Worm (Caenorhabditis elegans) whole organism, L1 larva: ENCODE data around the gene ZK652.8.
A peak's percentile ranks its signal among the peaks of the same experiment; 100 is the strongest.

Experiments
- C16A3.4 ChIP-seq: fragments of 150-350 bp; optimal IDR thresholded peaks from 2 replicates; lab custom pipeline; 2014; ENCODE audit warnings: missing biosample characterization, missing genetic modification characterization
- aha-1 ChIP-seq: fragments of 150-350 bp; optimal IDR thresholded peaks from 2 replicates; lab custom pipeline; 2014; ENCODE audit warnings: missing biosample characterization, missing genetic modification characterization
- alr-1 ChIP-seq: fragments of 200-800 bp; sonication (Bioruptor generic); optimal IDR thresholded peaks from 2 replicates; lab custom pipeline; 2018; ENCODE audit warnings: borderline replicate concordance, mild to moderate bottlenecking, missing genetic modification characterization, missing compliant biosample characterization
- aly-2 ChIP-seq: fragments of 150-350 bp; optimal IDR thresholded peaks from 2 replicates; lab custom pipeline; 2014; ENCODE audit warnings: missing biosample characterization, missing genetic modification characterization
- blmp-1 ChIP-seq: fragments of 150-350 bp; optimal IDR thresholded peaks from 2 replicates; lab custom pipeline; 2014; ENCODE audit warnings: missing biosample characterization, missing genetic modification characterization
- ceh-63 ChIP-seq: fragments of 200-800 bp; sonication (Bioruptor generic); optimal IDR thresholded peaks from 2 replicates; lab custom pipeline; 2018; ENCODE audit warnings: mild to moderate bottlenecking, missing genetic modification characterization, missing compliant biosample characterization
- ceh-8 ChIP-seq: fragments of 200-800 bp; sonication (Bioruptor generic); optimal IDR thresholded peaks from 2 replicates; lab custom pipeline; 2018; ENCODE audit warnings: mild to moderate bottlenecking, missing genetic modification characterization, moderate library complexity, missing compliant biosample characterization
- ceh-82 ChIP-seq, 3 experiments: fragments of 150-350 bp in 1 of 3; sonication (generic microtip) in 2 of 3; optimal IDR thresholded peaks; 2 replicates each; lab custom pipeline; 2014 to 2017; ENCODE audit warnings: missing biosample characterization in 3 of 3, missing genetic modification characterization in 3 of 3
- ceh-88 ChIP-seq: fragments of 200-800 bp; sonication (Bioruptor generic); IDR thresholded peaks from 2 replicates; pipeline ENCODE4 v1.3.6; 2022; ENCODE audit warnings: missing genetic modification characterization, missing compliant biosample characterization
- dpl-1 ChIP-seq, 3 experiments: fragments of 150-350 bp in 2 of 3; sonication (generic microtip) in 1 of 3; optimal IDR thresholded peaks; 2 replicates each; lab custom pipeline; 2014 to 2017; ENCODE audit warnings: missing biosample characterization in 3 of 3, missing genetic modification characterization in 3 of 3, missing genetic modification reagents in 3 of 3
- efl-1 ChIP-seq, 4 experiments: fragments of 150-350 bp; optimal IDR thresholded peaks in 3 of 4; peaks in 1 of 4; 1 replicate in 1 of 4; 2 replicates in 3 of 4; lab custom pipeline; 2014; ENCODE audit warnings: missing biosample characterization in 2 of 4, missing genetic modification characterization in 2 of 4, missing genetic modification reagents in 2 of 4
- efl-3 ChIP-seq: fragments of 200-800 bp; sonication (Bioruptor generic); optimal IDR thresholded peaks from 2 replicates; lab custom pipeline; 2018; ENCODE audit warnings: mild to moderate bottlenecking, missing genetic modification characterization, missing compliant biosample characterization
- egl-27 ChIP-seq, 2 experiments: fragments of 150-350 bp in 1 of 2; sonication (generic microtip); optimal IDR thresholded peaks; 3 replicates each; lab custom pipeline; 2017 to 2018; ENCODE audit warnings: missing biosample characterization in 2 of 2, missing genetic modification characterization in 2 of 2, missing genetic modification reagents in 2 of 2
- elt-3 ChIP-seq, 6 experiments: fragments of 150-350 bp in 1 of 6; sonication (generic microtip); optimal IDR thresholded peaks; 2 replicates each; lab custom pipeline; 2017 to 2018; ENCODE audit warnings: missing biosample characterization in 6 of 6, missing genetic modification characterization in 6 of 6, inconsistent platforms in 1 of 6
- fkh-4 ChIP-seq: sonication (generic microtip); optimal IDR thresholded peaks from 2 replicates; lab custom pipeline; 2016; ENCODE audit warnings: missing compliant biosample characterization, missing genetic modification characterization, borderline replicate concordance
- grh-1 ChIP-seq: fragments of 200-800 bp; sonication (Bioruptor generic); IDR thresholded peaks from 2 replicates; pipeline ENCODE4 v1.3.6; 2022; ENCODE audit warnings: missing genetic modification reagents, missing genetic modification characterization, missing compliant biosample characterization
- isw-1 ChIP-seq: fragments of 200-800 bp; sonication (Bioruptor generic); IDR thresholded peaks from 2 replicates; pipeline ENCODE4 v1.3.6; 2022; ENCODE audit warnings: missing genetic modification characterization, missing compliant biosample characterization
- jun-1 ChIP-seq: fragments of 150-350 bp; optimal IDR thresholded peaks from 2 replicates; lab custom pipeline; 2014; ENCODE audit warnings: missing biosample characterization, missing genetic modification reagents, missing genetic modification characterization
- lin-14 ChIP-seq: fragments of 200-800 bp; sonication (Bioruptor generic); optimal IDR thresholded peaks from 2 replicates; lab custom pipeline; 2018; ENCODE audit warnings: mild to moderate bottlenecking, missing genetic modification characterization, moderate library complexity, missing compliant biosample characterization
- lin-35 ChIP-seq, 2 experiments: fragments of 150-350 bp; optimal IDR thresholded peaks; 2 replicates each; lab custom pipeline; 2014; ENCODE audit warnings: missing biosample characterization in 2 of 2, missing genetic modification characterization in 2 of 2, missing genetic modification reagents in 2 of 2
- lsy-2 ChIP-seq, 2 experiments: fragments of 150-350 bp; optimal IDR thresholded peaks; 2 replicates each; lab custom pipeline; 2014; ENCODE audit warnings: missing biosample characterization in 2 of 2, missing genetic modification characterization in 2 of 2
- mdl-1 ChIP-seq, 2 experiments: fragments of 150-350 bp; optimal IDR thresholded peaks; 2 replicates each; lab custom pipeline; 2014 to 2017; ENCODE audit warnings: missing biosample characterization in 2 of 2, missing genetic modification characterization in 2 of 2, inconsistent platforms in 1 of 2
- mep-1 ChIP-seq: fragments of 150-350 bp; optimal IDR thresholded peaks from 2 replicates; lab custom pipeline; 2014; ENCODE audit warnings: missing biosample characterization, missing genetic modification characterization
- nhr-11 ChIP-seq: fragments of 150-350 bp; optimal IDR thresholded peaks from 2 replicates; lab custom pipeline; 2014; ENCODE audit warnings: missing biosample characterization, missing genetic modification characterization
- nhr-12 ChIP-seq: sonication (generic microtip); optimal IDR thresholded peaks from 2 replicates; lab custom pipeline; 2017; ENCODE audit warnings: missing biosample characterization, missing genetic modification characterization
- nhr-19 ChIP-seq: fragments of 200-800 bp; sonication (Bioruptor generic); conservative IDR thresholded peaks from 2 replicates; pipeline ENCODE4 v1.3.6; 2022; ENCODE audit warnings: missing genetic modification characterization, missing compliant biosample characterization
- nhr-20 ChIP-seq: sonication (generic microtip); optimal IDR thresholded peaks from 2 replicates; lab custom pipeline; 2016; ENCODE audit warnings: mild to moderate bottlenecking, missing genetic modification characterization, missing compliant biosample characterization
- nhr-47 ChIP-seq: sonication (generic microtip); optimal IDR thresholded peaks from 2 replicates; lab custom pipeline; 2016; ENCODE audit warnings: mild to moderate bottlenecking, missing genetic modification characterization, moderate library complexity, missing compliant biosample characterization
- nhr-71 ChIP-seq: sonication (generic microtip); optimal IDR thresholded peaks from 2 replicates; lab custom pipeline; 2016; ENCODE audit warnings: mild to moderate bottlenecking, missing genetic modification characterization, moderate library complexity, missing compliant biosample characterization
- nhr-76 ChIP-seq: sonication (generic microtip); optimal IDR thresholded peaks from 2 replicates; lab custom pipeline; 2017; ENCODE audit warnings: missing biosample characterization, missing genetic modification characterization
- nhr-84 ChIP-seq: sonication (generic microtip); optimal IDR thresholded peaks from 2 replicates; lab custom pipeline; 2017; ENCODE audit warnings: missing biosample characterization, missing genetic modification characterization
- nhr-85 ChIP-seq: sonication (generic microtip); peaks from one replicate; lab custom pipeline; 2016; ENCODE audit warnings: missing genetic modification characterization, inconsistent platforms, missing compliant biosample characterization
- rnt-1 ChIP-seq: sonication (generic microtip); optimal IDR thresholded peaks from 2 replicates; lab custom pipeline; 2016; ENCODE audit warnings: mild to moderate bottlenecking, missing genetic modification characterization, moderate library complexity, missing compliant biosample characterization
- snpc-4 ChIP-seq: fragments of 150-350 bp; optimal IDR thresholded peaks from 2 replicates; lab custom pipeline; 2014; ENCODE audit warnings: missing biosample characterization, missing genetic modification characterization
- snu-23 ChIP-seq: sonication (generic microtip); optimal IDR thresholded peaks from 2 replicates; lab custom pipeline; 2016; ENCODE audit warnings: missing genetic modification characterization, missing compliant biosample characterization
- sox-4 ChIP-seq: sonication (generic microtip); optimal IDR thresholded peaks from 2 replicates; lab custom pipeline; 2016; ENCODE audit warnings: missing genetic modification characterization, missing compliant biosample characterization
- sup-37 ChIP-seq: fragments of 200-800 bp; sonication (Bioruptor generic); optimal IDR thresholded peaks from 2 replicates; lab custom pipeline; 2018; ENCODE audit warnings: mild to moderate bottlenecking, missing genetic modification characterization, missing compliant biosample characterization
- tlp-1 ChIP-seq: fragments of 150-350 bp; optimal IDR thresholded peaks from 2 replicates; lab custom pipeline; 2014; ENCODE audit warnings: missing biosample characterization, missing genetic modification characterization
- unc-30 ChIP-seq: sonication (generic microtip); optimal IDR thresholded peaks from 2 replicates; lab custom pipeline; 2017; ENCODE audit warnings: missing biosample characterization, missing genetic modification characterization
- unc-86 ChIP-seq: sonication (generic microtip); optimal IDR thresholded peaks from 2 replicates; lab custom pipeline; 2016; ENCODE audit warnings: missing genetic modification characterization, missing compliant biosample characterization
- unc-98 ChIP-seq: fragments of 200-800 bp; sonication (Bioruptor generic); IDR thresholded peaks from 2 replicates; pipeline ENCODE4 v1.3.6; 2022; ENCODE audit warnings: missing genetic modification characterization, missing compliant biosample characterization
- vab-15 ChIP-seq: sonication (generic microtip); optimal IDR thresholded peaks from 2 replicates; lab custom pipeline; 2017; ENCODE audit warnings: missing genotype, mild to moderate bottlenecking, missing genetic modification characterization, missing compliant biosample characterization
- xbp-1 ChIP-seq: sonication (generic microtip); optimal IDR thresholded peaks from 2 replicates; lab custom pipeline; 2016; ENCODE audit warnings: missing genetic modification characterization, missing compliant biosample characterization
- ztf-11 ChIP-seq, 2 experiments: sonication (generic microtip); optimal IDR thresholded peaks; 2 replicates each; lab custom pipeline; 2016 to 2017; ENCODE audit warnings: missing genetic modification characterization in 2 of 2, missing biosample characterization in 1 of 2, missing compliant biosample characterization in 1 of 2
- ztf-4 ChIP-seq: fragments of 150-350 bp; optimal IDR thresholded peaks from 2 replicates; lab custom pipeline; 2014; ENCODE audit warnings: missing biosample characterization, missing genetic modification characterization

Gene ZK652.8

DNA sequence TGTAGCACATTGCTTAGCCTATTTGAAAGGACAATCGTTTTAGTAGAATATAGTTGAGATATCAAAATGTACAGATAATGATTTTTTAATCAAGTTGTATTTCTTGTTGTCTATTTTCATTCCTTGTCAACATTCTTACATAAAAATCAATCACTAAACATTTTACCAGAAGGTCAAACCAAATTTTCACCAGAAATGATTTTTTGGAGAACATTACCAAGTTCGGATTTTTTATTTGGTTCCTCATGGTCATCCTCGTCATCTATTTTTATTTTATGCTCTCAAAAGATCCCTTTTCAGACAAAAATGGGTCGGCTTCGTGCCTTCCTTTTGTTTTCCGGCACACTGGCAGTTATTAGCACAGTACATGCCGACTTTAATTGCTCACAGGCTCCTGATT is 30.0 kb upstream of the ZK652.8 start, which contains the start of gene tyr-1:
Gene tyr-1 (plus strand): TSS at position 301 of the 400 bp plus-strand sequence.
- no peak for TF ChIP-seq snpc-4 (tag; lab: Kevin White, UChicago)
- no peak for TF ChIP-seq nhr-20 (tag; lab: Kevin White, UChicago)
- no peak for TF ChIP-seq nhr-47 (tag; lab: Kevin White, UChicago)
- no peak for TF ChIP-seq ztf-4 (tag; lab: Kevin White, UChicago)
- no peak for TF ChIP-seq mdl-1 (tag; optimal IDR thresholded peaks at IDR 0.05; lab: Kevin White, UChicago)
- TF ChIP-seq nhr-11 (tag; lab: Kevin White, UChicago): no peak
- no peak for TF ChIP-seq nhr-76 (tag; lab: Kevin White, UChicago)
- TF ChIP-seq efl-1 (optimal IDR thresholded peaks at IDR 0.05; lab: Kevin White, UChicago): no peak
- peak in 1 of 2 experiments; percentile 17 for TF ChIP-seq efl-1 (GFP tag; optimal IDR thresholded peaks at IDR 0.05 in 1 of 2; lab: Kevin White, UChicago)
- TF ChIP-seq, all 84 proteins: peak for 1

DNA sequence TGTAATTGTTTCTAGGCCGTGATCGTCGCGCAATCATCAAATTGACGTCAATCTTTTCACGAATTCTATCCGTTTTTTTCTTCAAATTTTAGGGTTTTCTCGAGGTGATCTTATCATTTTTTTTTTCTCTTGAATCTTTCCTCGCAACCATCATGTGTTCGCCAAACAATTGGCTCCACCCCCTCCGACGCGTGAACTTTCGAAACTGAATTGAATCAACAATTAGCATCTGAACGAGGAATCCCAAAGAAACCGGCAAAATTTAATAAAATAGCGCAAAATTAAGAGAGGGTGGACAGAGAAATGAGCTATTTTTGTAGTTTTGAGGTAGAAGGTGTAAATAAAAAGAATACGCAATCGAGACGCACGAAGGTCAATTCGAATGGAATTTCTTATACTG is 29.3 kb upstream of the ZK652.8 start:
- peak; percentile 53 for TF ChIP-seq mep-1 (tag; lab: Kevin White, UChicago)
- no peak for TF ChIP-seq ceh-8 (GFP tag; lab: Kevin White, UChicago)
- no peak for TF ChIP-seq nhr-12 (tag; lab: Kevin White, UChicago)
- no peak for TF ChIP-seq unc-86 (tag; lab: Kevin White, UChicago)
- no peak for TF ChIP-seq sup-37 (GFP tag; lab: Kevin White, UChicago)
- TF ChIP-seq tlp-1 (tag; lab: Kevin White, UChicago): no peak
- no peak for TF ChIP-seq dpl-1 (GFP tag; optimal IDR thresholded peaks at IDR 0.05; lab: Kevin White, UChicago)
- TF ChIP-seq efl-1 (optimal IDR thresholded peaks at IDR 0.05; lab: Kevin White, UChicago): no peak
- no peak for TF ChIP-seq efl-1 (GFP tag; optimal IDR thresholded peaks at IDR 0.05 in 1 of 2; lab: Kevin White, UChicago)
- TF ChIP-seq rnt-1 (tag; lab: Kevin White, UChicago): no peak
- peak in 1 of 2 experiments; percentile 16 for TF ChIP-seq lsy-2 (tag; optimal IDR thresholded peaks at IDR 0.05; lab: Kevin White, UChicago)
- no peak for TF ChIP-seq ztf-11 (tag; optimal IDR thresholded peaks at IDR 0.05; lab: Kevin White, UChicago)
- no peak for TF ChIP-seq grh-1 (GFP tag; lab: Robert Waterston, UW)
- no peak for TF ChIP-seq ceh-82 (tag; optimal IDR thresholded peaks at IDR 0.05; lab: Kevin White, UChicago)
- TF ChIP-seq nhr-85 (tag; lab: Kevin White, UChicago): peak; percentile 86
- peak in 1 of 6 experiments; percentile 73 for TF ChIP-seq elt-3 (tag; optimal IDR thresholded peaks at IDR 0.05; lab: Kevin White, UChicago)
- no peak for TF ChIP-seq snpc-4 (tag; lab: Kevin White, UChicago)
- TF ChIP-seq unc-98 (GFP tag; lab: Robert Waterston, UW): no peak
- TF ChIP-seq snu-23 (GFP tag; lab: Kevin White, UChicago): peak; percentile 8
- TF ChIP-seq isw-1 (GFP tag; lab: Robert Waterston, UW): no peak
- TF ChIP-seq nhr-20 (tag; lab: Kevin White, UChicago): peak; percentile 39
- no peak for TF ChIP-seq xbp-1 (tag; lab: Kevin White, UChicago)
- peak; percentile 64 for TF ChIP-seq lin-14 (GFP tag; lab: Kevin White, UChicago)
- TF ChIP-seq lin-35 (GFP tag; optimal IDR thresholded peaks at IDR 0.05; lab: Kevin White, UChicago): no peak
- TF ChIP-seq nhr-71 (tag; lab: Kevin White, UChicago): peak; percentile 36
- peak; percentile 63 for TF ChIP-seq blmp-1 (tag; lab: Kevin White, UChicago)
- no peak for TF ChIP-seq nhr-84 (tag; lab: Kevin White, UChicago)
- no peak for TF ChIP-seq nhr-11 (tag; lab: Kevin White, UChicago)
- TF ChIP-seq fkh-4 (tag; lab: Kevin White, UChicago): no peak
- TF ChIP-seq efl-3 (GFP tag; lab: Kevin White, UChicago): no peak
- peak; percentile 14 for TF ChIP-seq vab-15 (tag; lab: Kevin White, UChicago)
- TF ChIP-seq alr-1: no peak
- TF ChIP-seq ceh-88: no peak
- no peak for TF ChIP-seq sox-4 (tag; lab: Kevin White, UChicago)

DNA sequence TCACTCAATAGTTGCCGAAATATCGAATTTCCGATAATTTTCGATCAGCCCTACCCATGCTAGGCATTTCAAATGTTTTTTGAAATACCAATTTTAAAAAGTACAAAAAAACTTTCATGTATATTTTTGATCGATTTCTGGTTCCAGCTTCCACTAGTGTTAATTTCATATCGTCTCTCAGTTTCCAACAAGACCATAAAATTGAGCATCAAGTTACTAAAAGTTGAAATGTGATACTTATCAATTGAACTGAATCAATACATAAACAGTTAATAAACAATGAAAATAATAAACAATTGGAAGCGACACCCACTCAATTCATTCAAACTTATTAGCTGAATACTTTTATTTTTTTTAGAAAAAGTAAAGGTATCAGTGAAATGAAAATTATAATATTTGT is 22.8 kb upstream of the ZK652.8 start, which contains the start of gene cup-4:
Gene cup-4 (plus strand): TSS at position 301 of the 400 bp plus-strand sequence.
- TF ChIP-seq aha-1 (no peak), unc-86 (tag; lab: Kevin White, UChicago) (no peak), rnt-1 (tag; lab: Kevin White, UChicago) (no peak), unc-30 (no peak), lsy-2 (tag; optimal IDR thresholded peaks at IDR 0.05; lab: Kevin White, UChicago) (no peak), jun-1 (tag; lab: Kevin White, UChicago) (no peak), aly-2 (tag; lab: Kevin White, UChicago) (no peak), nhr-19 (no peak), egl-27 (tag; optimal IDR thresholded peaks at IDR 0.05; lab: Kevin White, UChicago) (no peak), ceh-63 (GFP tag; lab: Kevin White, UChicago) (no peak), C16A3.4 (tag; lab: Kevin White, UChicago) (no peak)
